Worm (Caenorhabditis elegans): ENCODE measurements around the gene acdh-13.

acdh-13 gene

ce11 chrIV:8511056-8511455, 12.4 kb upstream of the acdh-13 start, which contains the start of gene mes-6 (continued):
- TF ChIP-seq hlh-12 (tag; optimal IDR thresholded peaks at IDR 0.05) (no peak), rec-8 (tag; optimal IDR thresholded peaks at IDR 0.05) (no peak), F10E7.11 (tag; optimal IDR thresholded peaks at IDR 0.05) (no peak), nhr-27 (tag; optimal IDR thresholded peaks at IDR 0.05) (no peak), lsl-1 (GFP tag; optimal IDR thresholded peaks at IDR 0.05) (peak; percentile 72), madf-6 (GFP tag; IDR thresholded peaks at IDR 0.05) (peak; percentile 89), ccch-3 (GFP tag; optimal IDR thresholded peaks at IDR 0.05) (no peak), hmg-20 (GFP tag; IDR thresholded peaks at IDR 0.05) (no peak), hlh-26 (GFP tag; conservative IDR thresholded peaks at IDR 0.05) (no peak), atf-7 (tag; optimal IDR thresholded peaks at IDR 0.05) (no peak), ztf-18 (tag; optimal IDR thresholded peaks at IDR 0.05) (no peak), F52B5.7 (tag; optimal IDR thresholded peaks at IDR 0.05) (no peak), him-1 (tag; optimal IDR thresholded peaks at IDR 0.05) (no peak)

- TF ChIP-seq T07F8.4 (tag; optimal IDR thresholded peaks at IDR 0.05), result no peak
- TF ChIP-seq snpc-4 (GFP tag; optimal IDR thresholded peaks at IDR 0.05), result no peak
- TF ChIP-seq snpc-4 (tag; optimal IDR thresholded peaks at IDR 0.05), result peak in 1 of 4 experiments; percentile 17
- no peak for TF ChIP-seq F37B4.10 (GFP tag; IDR thresholded peaks at IDR 0.05)
- TF ChIP-seq tlf-1 (GFP tag; optimal IDR thresholded peaks at IDR 0.05), result no peak
- TF ChIP-seq hmg-20 (GFP tag; IDR thresholded peaks at IDR 0.05), result no peak
- TF ChIP-seq hsf-1 (GFP tag; IDR thresholded peaks at IDR 0.05), result no peak
- no peak for TF ChIP-seq cebp-1 (GFP tag; IDR thresholded peaks at IDR 0.05)
- TF ChIP-seq cebp-1 (tag; optimal IDR thresholded peaks at IDR 0.05), result peak; percentile 60
- TF ChIP-seq egrh-3 (GFP tag; IDR thresholded peaks at IDR 0.05), result no peak
- no peak for TF ChIP-seq B0035.1 (tag; optimal IDR thresholded peaks at IDR 0.05)
- TF ChIP-seq K11D2.4 (GFP tag; IDR thresholded peaks at IDR 0.05), result no peak
- no peak for TF ChIP-seq athp-1 (tag; optimal IDR thresholded peaks at IDR 0.05)
- TF ChIP-seq B0336.3 (GFP tag; IDR thresholded peaks at IDR 0.05), result 0 out of 2 replicates have a peak, but pooled peaks have one; percentile 21
- 0 out of 2 replicates have a peak, but pooled peaks have one; percentile 31 for TF ChIP-seq madf-6 (GFP tag; IDR thresholded peaks at IDR 0.05)
- no peak for TF ChIP-seq Y56A3A.18 (GFP tag; IDR thresholded peaks at IDR 0.05)
- 0 out of 2 replicates have a peak, but pooled peaks have one; percentile 50 for TF ChIP-seq lin-26 (GFP tag; IDR thresholded peaks at IDR 0.05)
These were observed 11.9 kb upstream of the acdh-13 start, which contains the start of gene tag-77 for ce11 chrIV:8510534-8510933. Gene tag-77, minus strand, starts transcription at chrIV:8510548.

- no peak for TF ChIP-seq nfya-2 (GFP tag; IDR thresholded peaks at IDR 0.05)
- no peak for TF ChIP-seq F57C9.4 (tag; optimal IDR thresholded peaks at IDR 0.05)
- no peak for TF ChIP-seq ceh-40 (GFP tag; IDR thresholded peaks at IDR 0.05)
- no peak for TF ChIP-seq athp-1 (tag; optimal IDR thresholded peaks at IDR 0.05)
- TF ChIP-seq madf-10 (tag; optimal IDR thresholded peaks at IDR 0.05), result no peak
These were observed 7.4 kb upstream of the acdh-13 start for ce11 chrIV:8506034-8506433.

- TF ChIP-seq let-526 (GFP tag; IDR thresholded peaks at IDR 0.05) (no peak), lin-40 (tag; optimal IDR thresholded peaks at IDR 0.05) (no peak), lin-35 (GFP tag; optimal IDR thresholded peaks at IDR 0.05) (no peak), rpc-1 (optimal IDR thresholded peaks at IDR 0.05) (no peak), rpc-1 (tag; optimal IDR thresholded peaks at IDR 0.05) (no peak), B0336.3 (GFP tag; IDR thresholded peaks at IDR 0.05) (no peak), dpff-1 (tag; optimal IDR thresholded peaks at IDR 0.05) (no peak), F22D6.2 (tag; optimal IDR thresholded peaks at IDR 0.05) (no peak), hsf-1 (GFP tag; IDR thresholded peaks at IDR 0.05) (no peak), hrde-1 (tag; optimal IDR thresholded peaks at IDR 0.05; ENCODE audit: borderline replicate concordance) (no peak), ceh-100 (GFP tag; IDR thresholded peaks at IDR 0.05) (no peak)
These were observed 2.8 kb upstream of the acdh-13 start, which contains the start of gene C28C12.1 for ce11 chrIV:8501382-8501781. Gene C28C12.1, plus strand, starts transcription at chrIV:8501682.

Data from whole organism, young adult.